Worm (Caenorhabditis elegans) whole organism, young adult: ENCODE measurements around the gene bca-1.

Experiments
- B0019.2 ChIP-seq: fragments of 200-800 bp; sonication (Bioruptor generic); conservative IDR thresholded peaks from 2 replicates; pipeline ENCODE4 v1.3.6; 2022; ENCODE audit warnings: missing genetic modification reagents, missing genetic modification characterization, missing compliant biosample characterization
- C06A6.2 ChIP-seq: fragments of 200-800 bp; sonication (Bioruptor generic); conservative IDR thresholded peaks from 2 replicates; pipeline ENCODE4 v1.3.6; 2022; ENCODE audit warnings: missing genetic modification characterization, missing compliant biosample characterization
- F10E7.11 ChIP-seq: sonication (generic microtip); optimal IDR thresholded peaks from 2 replicates; lab custom pipeline; 2017; ENCODE audit warnings: mild to moderate bottlenecking, missing genetic modification characterization, moderate library complexity, missing compliant biosample characterization
- F23B12.7 ChIP-seq: sonication (generic microtip); optimal IDR thresholded peaks from 2 replicates; lab custom pipeline; 2017; ENCODE audit warnings: missing genetic modification characterization, mild to moderate bottlenecking, missing compliant biosample characterization, antibody characterized with exemption, moderate library complexity; ENCODE audit not compliant: insufficient read depth
- F52B5.7 ChIP-seq: sonication (generic microtip); optimal IDR thresholded peaks from 2 replicates; lab custom pipeline; 2016; ENCODE audit warnings: mild to moderate bottlenecking, missing genetic modification characterization, missing compliant biosample characterization
- K11D2.4 ChIP-seq: fragments of 200-800 bp; sonication (Bioruptor generic); IDR thresholded peaks from 2 replicates; pipeline ENCODE4 v1.3.6; 2022; ENCODE audit warnings: missing genetic modification reagents, missing genetic modification characterization, missing compliant biosample characterization
- T26A5.8 ChIP-seq: sonication (generic microtip); optimal IDR thresholded peaks from 2 replicates; lab custom pipeline; 2016; ENCODE audit warnings: missing genetic modification characterization, missing compliant biosample characterization
- Y56A3A.18 ChIP-seq: fragments of 200-800 bp; sonication (Bioruptor generic); IDR thresholded peaks from 2 replicates; pipeline ENCODE4 v1.3.6; 2022; ENCODE audit warnings: missing genetic modification reagents, missing genetic modification characterization, missing compliant biosample characterization
- ZK185.1 ChIP-seq: sonication (generic microtip); optimal IDR thresholded peaks from 2 replicates; lab custom pipeline; 2016; ENCODE audit warnings: mild to moderate bottlenecking, missing genetic modification characterization, missing compliant biosample characterization; ENCODE audit not compliant: poor library complexity, severe bottlenecking
- ama-1 ChIP-seq, 3 experiments: fragments of 150-350 bp in 1 of 3; sonication (generic microtip) in 2 of 3; optimal IDR thresholded peaks; 2 replicates each; lab custom pipeline; 2014 to 2018; ENCODE audit warnings: missing biosample characterization in 2 of 3, missing genetic modification characterization in 2 of 3, missing genetic modification reagents in 2 of 3
- athp-1 ChIP-seq: sonication (generic microtip); optimal IDR thresholded peaks from 2 replicates; lab custom pipeline; 2017; ENCODE audit warnings: mild to moderate bottlenecking, missing genetic modification characterization, missing compliant biosample characterization
- attf-5 ChIP-seq: fragments of 200-800 bp; sonication (Bioruptor generic); optimal IDR thresholded peaks from 2 replicates; lab custom pipeline; 2018; ENCODE audit warnings: mild to moderate bottlenecking, missing genetic modification characterization, missing compliant biosample characterization
- bed-1 ChIP-seq: fragments of 200-800 bp; sonication (Bioruptor generic); IDR thresholded peaks from 2 replicates; pipeline ENCODE4 v1.3.6; 2022; ENCODE audit warnings: missing genetic modification reagents, missing genetic modification characterization, missing compliant biosample characterization
- cebp-1 ChIP-seq, 2 experiments: fragments of 200-800 bp in 1 of 2; sonication (Bioruptor generic) in 1 of 2; sonication (generic microtip) in 1 of 2; IDR thresholded peaks in 1 of 2; optimal IDR thresholded peaks in 1 of 2; 2 replicates each; pipeline versions ENCODE4 v1.3.6 to Lab custom; 2017 to 2022; ENCODE audit warnings: missing compliant biosample characterization in 2 of 2, missing genetic modification characterization in 2 of 2, mild to moderate bottlenecking in 1 of 2, missing genetic modification reagents in 1 of 2, moderate library complexity in 1 of 2
- cebp-2 ChIP-seq: fragments of 200-800 bp; sonication (Bioruptor generic); IDR thresholded peaks from 2 replicates; pipeline ENCODE4 v1.3.6; 2022; ENCODE audit warnings: missing genetic modification characterization, missing compliant biosample characterization
- ceh-58 ChIP-seq: fragments of 200-800 bp; sonication (Bioruptor generic); IDR thresholded peaks from 2 replicates; pipeline ENCODE4 v1.3.6; 2022; ENCODE audit warnings: missing genetic modification characterization, missing compliant biosample characterization
- chd-7 ChIP-seq: sonication (generic microtip); optimal IDR thresholded peaks from 2 replicates; lab custom pipeline; 2016; ENCODE audit warnings: mild to moderate bottlenecking, missing genetic modification characterization, moderate library complexity, missing compliant biosample characterization
- die-1 ChIP-seq: sonication (generic microtip); optimal IDR thresholded peaks from 2 replicates; lab custom pipeline; 2016; ENCODE audit warnings: missing genotype, mild to moderate bottlenecking, missing genetic modification characterization, missing compliant biosample characterization
- him-1 ChIP-seq: sonication (generic microtip); optimal IDR thresholded peaks from 2 replicates; lab custom pipeline; 2016; ENCODE audit warnings: missing genotype, missing genetic modification reagents, missing genetic modification characterization, missing compliant biosample characterization
- hrde-1 ChIP-seq: sonication (generic microtip); optimal IDR thresholded peaks from 2 replicates; lab custom pipeline; 2016; ENCODE audit warnings: missing genetic modification characterization, mild to moderate bottlenecking, missing compliant biosample characterization, moderate library complexity, missing genotype, missing genetic modification reagents, borderline replicate concordance
- let-607 ChIP-seq, 2 experiments: fragments of 200-800 bp in 1 of 2; sonication (Bioruptor generic) in 1 of 2; sonication (generic microtip) in 1 of 2; optimal IDR thresholded peaks; 2 replicates each; lab custom pipeline; 2016 to 2018; ENCODE audit warnings: mild to moderate bottlenecking in 2 of 2, missing compliant biosample characterization in 2 of 2, missing genetic modification characterization in 2 of 2, moderate library complexity in 2 of 2, missing genotype in 1 of 2
- lin-35 ChIP-seq, 3 experiments: fragments of 150-350 bp in 2 of 3; sonication (generic microtip) in 1 of 3; optimal IDR thresholded peaks; 2 replicates each; lab custom pipeline; 2014 to 2018; ENCODE audit warnings: missing biosample characterization in 3 of 3, missing genetic modification characterization in 3 of 3, missing genetic modification reagents in 3 of 3
- lin-40 ChIP-seq: sonication (generic microtip); optimal IDR thresholded peaks from 2 replicates; lab custom pipeline; 2016; ENCODE audit warnings: missing genetic modification characterization, mild to moderate bottlenecking, missing compliant biosample characterization, missing genotype, missing genetic modification reagents
- madf-8 ChIP-seq: fragments of 200-800 bp; sonication (Bioruptor generic); conservative IDR thresholded peaks from 2 replicates; pipeline ENCODE4 v1.3.6; 2022; ENCODE audit warnings: missing genetic modification reagents, missing genetic modification characterization, missing compliant biosample characterization
- mcd-1 ChIP-seq: fragments of 200-800 bp; sonication (Bioruptor generic); IDR thresholded peaks from 2 replicates; pipeline ENCODE4 v1.3.6; 2022; ENCODE audit warnings: missing genetic modification reagents, missing genetic modification characterization, missing compliant biosample characterization
- mxl-1 ChIP-seq: sonication (generic microtip); optimal IDR thresholded peaks from 2 replicates; lab custom pipeline; 2016; ENCODE audit warnings: missing genetic modification characterization, missing compliant biosample characterization
- nfya-1 ChIP-seq: sonication (generic microtip); optimal IDR thresholded peaks from 2 replicates; lab custom pipeline; 2017; ENCODE audit warnings: antibody characterized with exemption, missing compliant biosample characterization, missing genetic modification characterization, borderline replicate concordance; ENCODE audit not compliant: insufficient read depth
- nfyb-1 ChIP-seq: fragments of 200-800 bp; sonication (Bioruptor generic); IDR thresholded peaks from 2 replicates; pipeline ENCODE4 v1.3.6; 2022; ENCODE audit warnings: missing genetic modification reagents, missing genetic modification characterization, missing compliant biosample characterization
- repo-1 ChIP-seq: sonication (generic microtip); optimal IDR thresholded peaks from 2 replicates; lab custom pipeline; 2017; ENCODE audit warnings: mild to moderate bottlenecking, missing genetic modification characterization, missing compliant biosample characterization
- snpc-1.3 ChIP-seq: sonication (generic microtip); optimal IDR thresholded peaks from 2 replicates; lab custom pipeline; 2017; ENCODE audit warnings: missing genetic modification characterization, mild to moderate bottlenecking, missing compliant biosample characterization, antibody characterized with exemption, moderate library complexity, missing genotype, missing genetic modification reagents; ENCODE audit not compliant: insufficient read depth
- snpc-3.4 ChIP-seq: sonication (generic microtip); optimal IDR thresholded peaks from 2 replicates; lab custom pipeline; 2017; ENCODE audit warnings: missing genetic modification characterization, mild to moderate bottlenecking, missing compliant biosample characterization, antibody characterized with exemption, moderate library complexity, missing genotype, missing genetic modification reagents
- snpc-4 ChIP-seq, 5 experiments: fragments of 150-350 bp in 1 of 5; sonication (generic microtip) in 4 of 5; optimal IDR thresholded peaks; 2 replicates each; lab custom pipeline; 2014 to 2018; ENCODE audit warnings: missing genetic modification characterization in 5 of 5, missing biosample characterization in 3 of 5, antibody characterized with exemption in 2 of 5, mild to moderate bottlenecking in 2 of 5, missing compliant biosample characterization in 2 of 5, missing genotype in 2 of 5, moderate library complexity in 2 of 5, missing genetic modification reagents in 1 of 5
- tbp1 ChIP-seq: fragments of 200-800 bp; sonication (Bioruptor generic); optimal IDR thresholded peaks from 2 replicates; lab custom pipeline; 2018; ENCODE audit warnings: mild to moderate bottlenecking, missing genetic modification characterization, missing compliant biosample characterization
- tlf-1 ChIP-seq: fragments of 200-800 bp; sonication (Bioruptor generic); optimal IDR thresholded peaks from 2 replicates; lab custom pipeline; 2018; ENCODE audit warnings: mild to moderate bottlenecking, missing genetic modification characterization, missing compliant biosample characterization
- ztf-25 ChIP-seq: fragments of 200-800 bp; sonication (Bioruptor generic); IDR thresholded peaks from 2 replicates; pipeline ENCODE4 v1.3.6; 2022; ENCODE audit warnings: missing genetic modification reagents, missing genetic modification characterization, missing compliant biosample characterization
- ztf-26 ChIP-seq: sonication (generic microtip); optimal IDR thresholded peaks from 2 replicates; lab custom pipeline; 2017; ENCODE audit warnings: missing genetic modification characterization, missing compliant biosample characterization
- ztf-3 ChIP-seq: fragments of 200-800 bp; sonication (Bioruptor generic); optimal IDR thresholded peaks from 2 replicates; lab custom pipeline; 2018; ENCODE audit warnings: mild to moderate bottlenecking, missing genetic modification characterization, missing compliant biosample characterization
- ztf-6 ChIP-seq: fragments of 200-800 bp; sonication (Bioruptor generic); IDR thresholded peaks from 2 replicates; pipeline ENCODE4 v1.3.6; 2022; ENCODE audit warnings: missing genetic modification reagents, missing genetic modification characterization, missing compliant biosample characterization

bca-1 gene

DNA sequence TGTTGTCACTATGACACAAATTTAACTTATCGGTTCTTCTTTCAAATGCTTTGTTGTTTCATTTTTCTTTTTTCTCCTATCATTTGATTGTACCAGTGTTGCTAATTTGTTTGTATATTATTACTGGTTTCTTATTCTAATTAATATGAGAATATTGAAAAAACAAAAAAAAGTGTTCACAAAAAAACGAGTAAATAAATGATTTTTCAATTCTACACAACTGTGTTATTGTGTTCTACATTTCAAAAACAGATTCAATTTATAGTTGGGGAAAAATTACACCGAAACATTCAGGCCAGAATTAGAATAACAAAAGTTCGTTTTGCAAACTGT, 49.0 kb upstream of the bca-1 start:
- TF ChIP-seq F23B12.7 (tag; lab: Kevin White, UChicago) (no peak), snpc-4 (GFP tag; optimal IDR thresholded peaks at IDR 0.05; lab: Kevin White, UChicago) (no peak), snpc-4 (tag; optimal IDR thresholded peaks at IDR 0.05; lab: Kevin White, UChicago) (peak in 1 of 4 experiments; percentile 17)

- TF ChIP-seq ZK185.1 (tag; lab: Kevin White, UChicago), result peak; percentile 61
- TF ChIP-seq C06A6.2 (GFP tag; lab: Robert Waterston, UW), result peak; percentile 41; the same call in 1 of the 2 replicates
- TF ChIP-seq cebp-1 (GFP tag; IDR thresholded peaks at IDR 0.05; lab: Robert Waterston, UW), result no peak
- peak; percentile 2 for TF ChIP-seq cebp-1 (tag; optimal IDR thresholded peaks at IDR 0.05; lab: Kevin White, UChicago)
- peak; percentile 67 for TF ChIP-seq ama-1 (optimal IDR thresholded peaks at IDR 0.05; lab: Kevin White, UChicago)
- no peak for TF ChIP-seq ama-1 (GFP tag; optimal IDR thresholded peaks at IDR 0.05; lab: Kevin White, UChicago)
- no peak for TF ChIP-seq lin-35 (GFP tag; optimal IDR thresholded peaks at IDR 0.05; lab: Kevin White, UChicago)
Observed at ce11 chrX:6253160-6253559, 48.6 kb upstream of the bca-1 start.

DNA sequence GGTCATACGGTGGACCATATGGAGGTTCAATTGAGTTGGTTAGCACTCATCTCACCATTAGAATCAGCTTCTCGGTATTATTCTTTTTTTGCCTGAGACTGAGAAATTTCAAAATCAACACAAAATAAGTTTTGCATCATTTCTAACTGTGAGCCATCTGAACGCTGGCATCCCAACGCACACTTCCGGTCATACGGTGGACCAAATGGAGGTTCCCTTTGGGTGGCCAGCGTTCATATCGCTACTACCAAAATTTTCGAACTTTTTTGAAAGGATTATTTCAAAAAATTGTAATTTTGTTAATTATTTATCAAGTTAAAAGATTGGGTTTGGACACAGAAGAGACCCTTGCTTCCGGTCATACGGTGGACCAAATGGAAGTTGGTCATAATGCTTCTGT, 48.2 kb upstream of the bca-1 start:
- TF ChIP-seq T26A5.8 (tag; lab: Kevin White, UChicago) (no peak), ama-1 (optimal IDR thresholded peaks at IDR 0.05; lab: Kevin White, UChicago) (peak; percentile 30), ama-1 (GFP tag; optimal IDR thresholded peaks at IDR 0.05; lab: Kevin White, UChicago) (no peak)

DNA sequence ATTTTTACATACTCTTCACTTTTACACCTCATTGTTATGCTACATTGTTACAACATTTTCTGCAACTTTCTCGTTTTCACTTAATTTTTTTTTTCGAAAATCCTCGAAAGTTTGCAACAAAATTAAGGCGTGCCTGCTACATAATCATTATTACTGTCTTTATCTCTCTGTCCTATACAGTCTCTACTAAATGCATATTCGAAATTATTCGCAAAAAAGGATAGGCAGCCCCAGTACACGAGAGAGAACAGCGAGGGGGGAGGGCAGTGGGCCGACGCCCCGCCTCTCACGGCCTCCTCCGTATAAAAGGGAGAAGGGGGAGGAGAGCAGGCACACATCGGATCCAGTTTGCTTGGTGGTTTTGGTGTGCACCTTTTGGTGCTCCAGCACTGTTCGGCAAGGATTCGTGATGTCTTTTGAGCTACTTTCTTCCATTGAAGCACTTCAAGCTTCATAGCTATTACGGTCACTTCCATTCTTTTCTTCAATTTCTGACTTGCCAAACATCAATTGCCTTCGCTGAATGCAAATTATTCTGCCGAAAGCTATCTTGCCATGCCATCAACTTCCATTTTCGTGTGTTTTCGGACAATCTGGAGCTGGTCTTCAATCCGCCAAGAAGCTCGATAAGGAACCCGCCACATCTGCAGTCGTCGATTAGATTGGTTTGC, 47.5 kb upstream of the bca-1 start:
- no peak for TF ChIP-seq nfya-1 (tag; lab: Kevin White, UChicago)
- TF ChIP-seq hrde-1 (tag; lab: Kevin White, UChicago), result no peak
- no peak for TF ChIP-seq ztf-6 (GFP tag; lab: Robert Waterston, UW)
- no peak for TF ChIP-seq B0019.2 (GFP tag; lab: Robert Waterston, UW)
- no peak for TF ChIP-seq ztf-25 (GFP tag; lab: Robert Waterston, UW)
- TF ChIP-seq let-607 (tag; optimal IDR thresholded peaks at IDR 0.05; lab: Kevin White, UChicago), result peak; percentile 1 to 22
- TF ChIP-seq attf-5, result peak; percentile 17
- 0 out of 2 replicates have a peak, but pooled peaks have one; percentile 13 for TF ChIP-seq cebp-2
- TF ChIP-seq F52B5.7 (tag; lab: Kevin White, UChicago), result peak; percentile 34
- 0 out of 2 replicates have a peak, but pooled peaks have one; percentile 41 for TF ChIP-seq Y56A3A.18 (GFP tag; lab: Robert Waterston, UW)
- TF ChIP-seq repo-1 (tag; lab: Kevin White, UChicago), result peak; percentile 27
- TF ChIP-seq F10E7.11 (tag; lab: Kevin White, UChicago), result no peak
- no peak for TF ChIP-seq snpc-3.4 (tag; lab: Kevin White, UChicago)
- TF ChIP-seq chd-7 (tag; lab: Kevin White, UChicago), result peak; percentile 30
- no peak for TF ChIP-seq madf-8 (GFP tag; lab: Robert Waterston, UW)
- peak; percentile 53 for TF ChIP-seq tbp1 (GFP tag; lab: Kevin White, UChicago)
- TF ChIP-seq ceh-58 (GFP tag; lab: Robert Waterston, UW), result no peak
- TF ChIP-seq ztf-26 (tag; lab: Kevin White, UChicago), result peak; percentile 54
- TF ChIP-seq nfyb-1 (GFP tag; lab: Robert Waterston, UW), result 0 out of 2 replicates have a peak, but pooled peaks have one; percentile 61
- no peak for TF ChIP-seq him-1
- peak; percentile 9 for TF ChIP-seq ztf-3 (GFP tag; lab: Kevin White, UChicago)
- no peak for TF ChIP-seq mxl-1 (tag; lab: Kevin White, UChicago)
- no peak for TF ChIP-seq snpc-1.3
- TF ChIP-seq bed-1 (GFP tag; lab: Robert Waterston, UW), result no peak
- peak; percentile 40 for TF ChIP-seq lin-40 (tag; lab: Kevin White, UChicago)
- TF ChIP-seq die-1 (tag; lab: Kevin White, UChicago), result no peak
- peak; percentile 48 for TF ChIP-seq K11D2.4 (GFP tag; lab: Robert Waterston, UW)
- no peak for TF ChIP-seq athp-1 (tag; lab: Kevin White, UChicago)
- TF ChIP-seq tlf-1 (GFP tag; lab: Kevin White, UChicago), result no peak
- TF ChIP-seq ama-1 (optimal IDR thresholded peaks at IDR 0.05; lab: Kevin White, UChicago), result peak; percentile 98
- TF ChIP-seq ama-1 (GFP tag; optimal IDR thresholded peaks at IDR 0.05; lab: Kevin White, UChicago), result peak in 1 of 2 experiments; percentile 34
- 0 out of 2 replicates have a peak, but pooled peaks have one; percentile 40 for TF ChIP-seq cebp-1 (GFP tag; IDR thresholded peaks at IDR 0.05; lab: Robert Waterston, UW)
- peak; percentile 51 for TF ChIP-seq cebp-1 (tag; optimal IDR thresholded peaks at IDR 0.05; lab: Kevin White, UChicago)
- TF ChIP-seq mcd-1 (GFP tag; lab: Robert Waterston, UW), result peak; percentile 33
